Worm (Caenorhabditis elegans) whole organism, L2 larva: ENCODE results near the gene pyc-1.
A peak's percentile ranks its signal among the peaks of the same experiment; 100 is the strongest.

Experiments
- C34F6.9 ChIP-seq: fragments of 150-350 bp; optimal IDR thresholded peaks from 2 replicates; lab custom pipeline; 2014; ENCODE audit warnings: missing biosample characterization, missing genetic modification characterization
- F13H6.1 ChIP-seq: sonication (generic microtip); optimal IDR thresholded peaks from 2 replicates; lab custom pipeline; 2016; ENCODE audit warnings: missing genetic modification characterization, missing compliant biosample characterization
- R02D3.7 ChIP-seq: fragments of 150-350 bp; optimal IDR thresholded peaks from 2 replicates; lab custom pipeline; 2014; ENCODE audit warnings: missing biosample characterization, missing genetic modification characterization
- Y55F3AM.14 ChIP-seq: fragments of 200-800 bp; sonication (Bioruptor generic); optimal IDR thresholded peaks from 2 replicates; lab custom pipeline; 2018; ENCODE audit warnings: mild to moderate bottlenecking, missing genetic modification characterization, missing compliant biosample characterization
- ZK546.5 ChIP-seq: sonication (generic microtip); optimal IDR thresholded peaks from 2 replicates; lab custom pipeline; 2017; ENCODE audit warnings: missing biosample characterization, missing genetic modification characterization
- alr-1 ChIP-seq: fragments of 150-350 bp; optimal IDR thresholded peaks from 2 replicates; lab custom pipeline; 2014; ENCODE audit warnings: missing biosample characterization, missing genetic modification characterization
- aly-2 ChIP-seq: fragments of 150-350 bp; optimal IDR thresholded peaks from 2 replicates; lab custom pipeline; 2014; ENCODE audit warnings: missing biosample characterization, missing genetic modification characterization
- ama-1 ChIP-seq: fragments of 150-350 bp; optimal IDR thresholded peaks from 2 replicates; lab custom pipeline; 2018; ENCODE audit warnings: inconsistent platforms
- blmp-1 ChIP-seq: sonication (generic microtip); optimal IDR thresholded peaks from 2 replicates; lab custom pipeline; 2017; ENCODE audit warnings: missing genetic modification characterization, mild to moderate bottlenecking, missing compliant biosample characterization, antibody characterized with exemption, moderate library complexity; ENCODE audit not compliant: insufficient read depth
- ceh-16 ChIP-seq: fragments of 150-350 bp; optimal IDR thresholded peaks from 2 replicates; lab custom pipeline; 2014; ENCODE audit warnings: missing biosample characterization, missing genetic modification characterization
- ceh-82 ChIP-seq: fragments of 150-350 bp; optimal IDR thresholded peaks from 2 replicates; lab custom pipeline; 2014; ENCODE audit warnings: missing biosample characterization, missing genetic modification characterization
- crh-2 ChIP-seq: sonication (generic microtip); optimal IDR thresholded peaks from 2 replicates; lab custom pipeline; 2017; ENCODE audit warnings: missing biosample characterization, missing genetic modification characterization
- dmd-4 ChIP-seq: sonication (generic microtip); optimal IDR thresholded peaks from 2 replicates; lab custom pipeline; 2017; ENCODE audit warnings: missing biosample characterization, missing genetic modification characterization
- egl-27 ChIP-seq: sonication (generic microtip); optimal IDR thresholded peaks from 3 replicates; lab custom pipeline; 2017; ENCODE audit warnings: missing biosample characterization, missing genetic modification reagents, missing genetic modification characterization
- elt-1 ChIP-seq: fragments of 150-350 bp; optimal IDR thresholded peaks from 2 replicates; lab custom pipeline; 2014; ENCODE audit warnings: missing biosample characterization, missing genetic modification characterization
- elt-3 ChIP-seq: sonication (generic microtip); optimal IDR thresholded peaks from 2 replicates; lab custom pipeline; 2017; ENCODE audit warnings: missing biosample characterization, missing genetic modification characterization
- fos-1 ChIP-seq: fragments of 150-350 bp; optimal IDR thresholded peaks from 2 replicates; lab custom pipeline; 2014; ENCODE audit warnings: missing biosample characterization, missing genetic modification characterization
- gmeb-1 ChIP-seq: fragments of 150-350 bp; optimal IDR thresholded peaks from 2 replicates; lab custom pipeline; 2014; ENCODE audit warnings: missing biosample characterization, missing genetic modification characterization
- lin-11 ChIP-seq: fragments of 150-350 bp; sonication (generic microtip); optimal IDR thresholded peaks from 2 replicates; lab custom pipeline; 2014; ENCODE audit warnings: missing biosample characterization, missing genetic modification characterization, inconsistent platforms, mixed read lengths
- lin-13 ChIP-seq: fragments of 150-350 bp; optimal IDR thresholded peaks from 2 replicates; lab custom pipeline; 2014; ENCODE audit warnings: missing biosample characterization, missing genetic modification reagents, missing genetic modification characterization
- lin-39 ChIP-seq: fragments of 150-350 bp; optimal IDR thresholded peaks from 2 replicates; lab custom pipeline; 2014; ENCODE audit warnings: missing biosample characterization, missing genetic modification reagents, missing genetic modification characterization
- lsy-2 ChIP-seq, 2 experiments: fragments of 150-350 bp in 1 of 2; sonication (generic microtip) in 1 of 2; optimal IDR thresholded peaks; 2 replicates each; lab custom pipeline; 2014 to 2017; ENCODE audit warnings: missing biosample characterization in 2 of 2, missing genetic modification characterization in 2 of 2
- mab-5 ChIP-seq: fragments of 150-350 bp; optimal IDR thresholded peaks from 2 replicates; lab custom pipeline; 2014; ENCODE audit warnings: missing biosample characterization, missing genetic modification characterization
- mbf-1 ChIP-seq: sonication (generic microtip); optimal IDR thresholded peaks from 2 replicates; lab custom pipeline; 2017; ENCODE audit warnings: missing biosample characterization, missing genetic modification characterization
- mdl-1 ChIP-seq, 2 experiments: fragments of 150-350 bp in 1 of 2; sonication (generic microtip) in 1 of 2; optimal IDR thresholded peaks; 2 replicates each; lab custom pipeline; 2017; ENCODE audit warnings: missing biosample characterization in 2 of 2, missing genetic modification characterization in 2 of 2
- nhr-10 ChIP-seq: sonication (generic microtip); optimal IDR thresholded peaks from 2 replicates; lab custom pipeline; 2017; ENCODE audit warnings: missing biosample characterization, missing genetic modification characterization
- nhr-11 ChIP-seq: fragments of 150-350 bp; optimal IDR thresholded peaks from 2 replicates; lab custom pipeline; 2014; ENCODE audit warnings: missing biosample characterization, missing genetic modification characterization
- nhr-12 ChIP-seq: fragments of 150-350 bp; optimal IDR thresholded peaks from 2 replicates; lab custom pipeline; 2014; ENCODE audit warnings: missing biosample characterization, missing genetic modification characterization
- nhr-129 ChIP-seq: fragments of 150-350 bp; optimal IDR thresholded peaks from 2 replicates; lab custom pipeline; 2014; ENCODE audit warnings: missing biosample characterization, missing genetic modification characterization
- nhr-21 ChIP-seq: fragments of 150-350 bp; optimal IDR thresholded peaks from 2 replicates; lab custom pipeline; 2014; ENCODE audit warnings: missing biosample characterization, missing genetic modification characterization
- nhr-23 ChIP-seq: fragments of 150-350 bp; optimal IDR thresholded peaks from 2 replicates; lab custom pipeline; 2014; ENCODE audit warnings: missing biosample characterization, missing genetic modification reagents, missing genetic modification characterization
- nhr-237 ChIP-seq: fragments of 150-350 bp; optimal IDR thresholded peaks from 2 replicates; lab custom pipeline; 2014; ENCODE audit warnings: missing biosample characterization, missing genetic modification characterization
- nhr-25 ChIP-seq: fragments of 150-350 bp; sonication (generic microtip); optimal IDR thresholded peaks from 3 replicates; lab custom pipeline; 2014; ENCODE audit warnings: missing biosample characterization, missing genetic modification characterization
- nhr-6 ChIP-seq: fragments of 150-350 bp; optimal IDR thresholded peaks from 2 replicates; lab custom pipeline; 2014; ENCODE audit warnings: missing biosample characterization, missing genetic modification characterization
- nhr-77 ChIP-seq: fragments of 150-350 bp; optimal IDR thresholded peaks from 2 replicates; lab custom pipeline; 2014; ENCODE audit warnings: missing biosample characterization, missing genetic modification characterization
- peb-1 ChIP-seq: fragments of 150-350 bp; optimal IDR thresholded peaks from 2 replicates; lab custom pipeline; 2014; ENCODE audit warnings: missing biosample characterization, missing genetic modification characterization
- sem-4 ChIP-seq: fragments of 150-350 bp; optimal IDR thresholded peaks from 2 replicates; lab custom pipeline; 2014; ENCODE audit warnings: missing biosample characterization, missing genetic modification reagents, missing genetic modification characterization
- skn-1 ChIP-seq: sonication (generic microtip); optimal IDR thresholded peaks from 2 replicates; lab custom pipeline; 2017; ENCODE audit warnings: missing biosample characterization, missing genetic modification characterization
- sma-3 ChIP-seq: sonication (generic microtip); optimal IDR thresholded peaks from 2 replicates; lab custom pipeline; 2016; ENCODE audit warnings: missing genetic modification reagents, missing genetic modification characterization, missing compliant biosample characterization
- sma-9 ChIP-seq, 2 experiments: fragments of 150-350 bp in 1 of 2; sonication (generic microtip) in 1 of 2; optimal IDR thresholded peaks; 2 replicates each; lab custom pipeline; 2014 to 2016; ENCODE audit warnings: missing genetic modification characterization in 2 of 2, mild to moderate bottlenecking in 1 of 2, missing biosample characterization in 1 of 2, missing compliant biosample characterization in 1 of 2, missing genetic modification reagents in 1 of 2, moderate library complexity in 1 of 2
- snpc-4 ChIP-seq: fragments of 150-350 bp; optimal IDR thresholded peaks from 2 replicates; lab custom pipeline; 2014; ENCODE audit warnings: missing biosample characterization, missing genetic modification characterization
- unc-39 ChIP-seq: fragments of 150-350 bp; optimal IDR thresholded peaks from 2 replicates; lab custom pipeline; 2014; ENCODE audit warnings: missing biosample characterization, missing genetic modification characterization
- unc-55 ChIP-seq: fragments of 150-350 bp; sonication (generic microtip); optimal IDR thresholded peaks from 3 replicates; lab custom pipeline; 2014; ENCODE audit warnings: missing biosample characterization, missing genetic modification reagents, missing genetic modification characterization
- unc-62 ChIP-seq: fragments of 150-350 bp; optimal IDR thresholded peaks from 2 replicates; lab custom pipeline; 2014; ENCODE audit warnings: missing biosample characterization, missing genetic modification reagents, missing genetic modification characterization
- zag-1 ChIP-seq: fragments of 150-350 bp; optimal IDR thresholded peaks from 2 replicates; lab custom pipeline; 2014; ENCODE audit warnings: missing biosample characterization, missing genetic modification characterization
- ztf-1 ChIP-seq: fragments of 200-800 bp; sonication (Bioruptor generic); conservative IDR thresholded peaks from 2 replicates; pipeline ENCODE4 v1.3.6; 2022; ENCODE audit warnings: missing genetic modification characterization, missing compliant biosample characterization
- ztf-4 ChIP-seq: fragments of 150-350 bp; optimal IDR thresholded peaks from 2 replicates; lab custom pipeline; 2014; ENCODE audit warnings: missing biosample characterization, missing genetic modification characterization

pyc-1 gene

DNA sequence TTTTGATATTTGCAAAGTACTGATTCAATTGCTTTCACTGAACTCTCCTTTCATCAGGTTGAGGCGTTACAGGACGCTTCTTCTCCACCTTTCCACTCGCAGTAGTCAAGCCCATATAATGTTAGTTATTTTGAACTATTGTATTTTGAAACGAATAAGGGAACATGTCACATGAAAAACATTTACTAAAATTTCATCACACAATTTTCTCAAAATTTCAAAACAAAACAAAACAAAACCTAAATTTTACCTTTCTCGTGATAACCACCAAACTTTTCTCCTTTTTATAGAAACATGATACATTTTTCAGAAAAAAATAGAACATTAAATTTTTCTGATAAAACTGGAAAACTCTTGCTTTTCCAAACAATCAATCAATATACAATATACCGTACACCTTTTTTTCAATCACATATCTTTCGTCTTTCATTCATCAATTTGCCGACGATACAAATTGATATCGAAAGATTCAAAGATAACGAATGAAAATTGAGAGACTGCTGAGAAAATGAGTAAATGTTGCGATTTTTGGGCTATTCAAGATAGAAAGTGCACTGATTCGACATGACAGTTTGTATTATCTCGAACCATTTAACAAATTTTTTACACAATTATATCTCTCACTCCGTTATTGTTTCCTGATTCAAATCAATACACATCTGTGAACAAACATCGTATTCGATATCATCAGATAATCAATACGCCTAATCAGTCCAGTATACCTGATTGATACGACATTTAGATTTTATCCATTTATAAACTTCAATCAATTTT is 21.1 kb downstream of the pyc-1 start:
- TF ChIP-seq ZK546.5 (tag; lab: Kevin White, UChicago) (no peak), mbf-1 (no peak), sma-3 (GFP tag; lab: Kevin White, UChicago) (peak; percentile 86), nhr-11 (tag; lab: Kevin White, UChicago) (no peak), nhr-12 (tag; lab: Kevin White, UChicago) (no peak), elt-3 (tag; lab: Kevin White, UChicago) (no peak), sma-9 (GFP tag; optimal IDR thresholded peaks at IDR 0.05; lab: Kevin White, UChicago) (peak; percentile 95), sma-9 (tag; optimal IDR thresholded peaks at IDR 0.05; lab: Kevin White, UChicago) (no peak), unc-55 (no peak), dmd-4 (tag; lab: Kevin White, UChicago) (no peak), mdl-1 (tag; optimal IDR thresholded peaks at IDR 0.05; lab: Kevin White, UChicago) (no peak), unc-39 (tag; lab: Kevin White, UChicago) (no peak), ztf-1 (GFP tag; lab: Robert Waterston, UW) (no peak), peb-1 (no peak), ama-1 (lab: Kevin White, UChicago) (no peak), lsy-2 (tag; optimal IDR thresholded peaks at IDR 0.05; lab: Kevin White, UChicago) (peak in 1 of 2 experiments; percentile 57), ztf-4 (tag; lab: Kevin White, UChicago) (no peak), elt-1 (no peak), lin-13 (GFP tag; lab: Kevin White, UChicago) (no peak), C34F6.9 (tag; lab: Kevin White, UChicago) (no peak), mab-5 (tag; lab: Kevin White, UChicago) (no peak), nhr-6 (tag; lab: Kevin White, UChicago) (no peak), lin-11 (tag; lab: Kevin White, UChicago) (no peak), R02D3.7 (tag; lab: Kevin White, UChicago) (no peak), fos-1 (tag; lab: Kevin White, UChicago) (peak; percentile 76), snpc-4 (tag; lab: Kevin White, UChicago) (no peak), skn-1 (tag; lab: Kevin White, UChicago) (no peak), nhr-237 (tag; lab: Kevin White, UChicago) (no peak), unc-62 (GFP tag; lab: Kevin White, UChicago) (no peak), ceh-82 (tag; lab: Kevin White, UChicago) (no peak), aly-2 (no peak), ceh-16 (no peak), blmp-1 (tag; lab: Kevin White, UChicago) (peak; percentile 61), lin-39 (tag; lab: Kevin White, UChicago) (no peak), nhr-77 (tag; lab: Kevin White, UChicago) (no peak), zag-1 (no peak), alr-1 (tag; lab: Kevin White, UChicago) (no peak), nhr-129 (no peak), F13H6.1 (tag; lab: Kevin White, UChicago) (no peak), nhr-10 (tag; lab: Kevin White, UChicago) (no peak), egl-27 (tag; lab: Kevin White, UChicago) (peak; percentile 59), nhr-23 (tag; lab: Kevin White, UChicago) (no peak), crh-2 (tag; lab: Kevin White, UChicago) (no peak), sem-4 (tag; lab: Kevin White, UChicago) (no peak), gmeb-1 (tag; lab: Kevin White, UChicago) (no peak), Y55F3AM.14 (GFP tag; lab: Kevin White, UChicago) (no peak), nhr-25 (tag; lab: Kevin White, UChicago) (peak; percentile 70), nhr-21 (peak; percentile 85)
